Fruit fly (Drosophila melanogaster): ENCODE data around the gene pths.
A peak's percentile ranks its signal among the peaks of the same experiment; 100 is the strongest.

The pths gene

DNA sequence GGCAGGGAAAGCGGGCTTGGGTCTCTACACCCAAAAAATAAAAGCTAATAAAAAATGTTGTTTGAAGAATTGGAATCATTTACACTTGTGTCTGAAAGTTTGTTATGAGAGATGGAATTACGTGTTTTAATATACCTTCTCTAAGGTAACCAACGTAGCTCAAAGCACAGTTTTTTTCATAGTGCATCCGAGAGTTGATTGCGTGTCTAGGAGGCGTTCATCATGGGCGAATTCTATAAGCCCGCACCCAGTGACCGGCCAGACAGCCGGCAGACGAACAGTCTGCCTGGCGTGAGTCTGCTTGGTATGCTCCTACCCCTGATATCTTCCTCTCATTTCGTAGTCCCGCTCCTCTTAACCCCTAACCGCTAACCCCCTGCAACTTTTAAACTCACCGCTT, 44.7 kb downstream of the pths start (continued):
- TF ChIP-seq Rfx (GFP tag; IDR thresholded peaks at IDR 0.05) (0 out of 2 replicates have a peak, but pooled peaks have one; percentile 24), ash1 (GFP tag; optimal IDR thresholded peaks at IDR 0.05) (no peak), unpg (GFP tag; optimal IDR thresholded peaks at IDR 0.05) (no peak), Dll (GFP tag; IDR thresholded peaks at IDR 0.05; ENCODE audit: partially characterized antibody) (no peak), CG12155 (GFP tag; optimal IDR thresholded peaks at IDR 0.05) (no peak), CG4730 (GFP tag; IDR thresholded peaks at IDR 0.05) (no peak), ATbp (GFP tag; optimal IDR thresholded peaks at IDR 0.05) (no peak), ewg (GFP tag; optimal IDR thresholded peaks at IDR 0.05) (no peak)

DNA sequence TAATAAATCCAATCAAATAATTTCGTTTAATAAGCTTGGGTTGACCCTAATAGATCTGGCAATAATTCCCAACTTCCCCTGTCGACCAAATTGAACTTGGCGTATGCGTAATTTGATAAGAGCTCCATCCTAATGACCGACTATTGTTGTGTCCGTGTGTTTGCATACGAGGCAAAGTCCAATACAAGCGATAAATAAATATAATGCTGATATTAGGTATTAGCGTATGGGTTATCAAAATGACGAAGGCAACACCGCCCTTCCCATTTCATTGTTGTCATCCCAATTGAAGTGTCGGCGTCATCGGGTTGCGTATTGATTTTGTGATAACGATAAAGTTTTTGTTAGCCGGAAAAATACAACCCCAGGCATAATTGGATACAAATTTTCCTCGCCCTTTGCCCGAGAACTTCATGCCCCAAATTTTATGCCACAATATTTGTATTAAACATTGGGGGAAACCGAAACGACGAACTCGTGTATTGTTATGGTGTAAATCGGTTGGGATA, 46.3 kb downstream of the pths start:
- TF ChIP-seq gsb (GFP tag; IDR thresholded peaks at IDR 0.05) (no peak), onecut (GFP tag; IDR thresholded peaks at IDR 0.05) (peak; percentile 59), bcd (GFP tag; optimal IDR thresholded peaks at IDR 0.05) (no peak), lab (GFP tag; optimal IDR thresholded peaks at IDR 0.05) (peak; percentile 16), exex (tag; optimal IDR thresholded peaks at IDR 0.05) (peak; percentile 76), mirr (GFP tag; optimal IDR thresholded peaks at IDR 0.05) (peak; percentile 91), da (GFP tag; optimal IDR thresholded peaks at IDR 0.05) (no peak), Camta (GFP tag; optimal IDR thresholded peaks at IDR 0.05) (no peak), Dp (GFP tag; optimal IDR thresholded peaks at IDR 0.05) (no peak), Deaf1 (tag; optimal IDR thresholded peaks at IDR 0.05) (no peak), scrt (GFP tag; optimal IDR thresholded peaks at IDR 0.05) (no peak), Mrtf (GFP tag; IDR thresholded peaks at IDR 0.05) (no peak), nau (GFP tag; optimal IDR thresholded peaks at IDR 0.05) (no peak), sens (GFP tag) (peak; percentile 58), Spps (tag; optimal IDR thresholded peaks at IDR 0.05) (no peak), lov (optimal IDR thresholded peaks at IDR 0.05) (no peak), lov (GFP tag; IDR thresholded peaks at IDR 0.05) (0 out of 3 replicates have a peak, but pooled peaks have one; percentile 15)
